Worm (Caenorhabditis elegans): Measurements from ENCODE around the gene ZK262.4.
"Not testable (repeated sequence)": the region's sequence is repeated elsewhere in the genome, so short reads cannot be mapped to it uniquely, and the experiment has no call there.

Gene ZK262.4

ce11 chrV:18412351-18412750 lies 12.0 kb downstream of the ZK262.4 start:
- TF ChIP-seq ets-5 (GFP tag; IDR thresholded peaks at IDR 0.05) (no peak), efl-1 (optimal IDR thresholded peaks at IDR 0.05) (no peak), efl-1 (GFP tag; optimal IDR thresholded peaks at IDR 0.05 in 1 of 2) (peak in 1 of 2 experiments; percentile 23), aha-1 (tag; optimal IDR thresholded peaks at IDR 0.05) (no peak), nhr-19 (GFP tag; conservative IDR thresholded peaks at IDR 0.05) (no peak), sox-4 (tag; optimal IDR thresholded peaks at IDR 0.05) (no peak), lin-35 (GFP tag; optimal IDR thresholded peaks at IDR 0.05) (peak in 1 of 2 experiments; percentile 2)

ce11 chrV:18410142-18410541 lies 14.2 kb downstream of the ZK262.4 start, which contains the start of gene srh-207:
srh-207 (minus strand) TSS chrV:18410242.
- TF ChIP-seq snu-23 (GFP tag; optimal IDR thresholded peaks at IDR 0.05) = no peak
- TF ChIP-seq mef-2 (tag; optimal IDR thresholded peaks at IDR 0.05) = no peak
- no peak for TF ChIP-seq tlp-1 (tag; optimal IDR thresholded peaks at IDR 0.05)
- TF ChIP-seq snpc-4 (tag; optimal IDR thresholded peaks at IDR 0.05) = no peak
- TF ChIP-seq pqm-1 (tag; optimal IDR thresholded peaks at IDR 0.05) = no peak
- TF ChIP-seq ztf-4 (tag; optimal IDR thresholded peaks at IDR 0.05) = no peak
- no peak for TF ChIP-seq zag-1 (tag; optimal IDR thresholded peaks at IDR 0.05)
- TF ChIP-seq ztf-11 (tag; optimal IDR thresholded peaks at IDR 0.05) = no peak
- no peak for TF ChIP-seq unc-130 (tag; optimal IDR thresholded peaks at IDR 0.05)
- no peak for TF ChIP-seq sup-37 (GFP tag; optimal IDR thresholded peaks at IDR 0.05)
- TF ChIP-seq dsc-1 (tag; optimal IDR thresholded peaks at IDR 0.05) = no peak
- no peak for TF ChIP-seq grh-1 (GFP tag; IDR thresholded peaks at IDR 0.05)
- no peak for TF ChIP-seq ceh-88 (GFP tag; IDR thresholded peaks at IDR 0.05)
- no peak for TF ChIP-seq alr-1 (tag; optimal IDR thresholded peaks at IDR 0.05; ENCODE audit: borderline replicate concordance)
- TF ChIP-seq isw-1 (GFP tag; IDR thresholded peaks at IDR 0.05) = no peak
- TF ChIP-seq nhr-71 (tag; optimal IDR thresholded peaks at IDR 0.05) = no peak
- no peak for TF ChIP-seq C34B4.2 (tag; optimal IDR thresholded peaks at IDR 0.05)

ce11 chrV:18404767-18405166 lies 19.6 kb downstream of the ZK262.4 start, which contains the start of gene srh-209:
srh-209 (minus strand) TSS chrV:18404867.
- TF ChIP-seq lin-14 (GFP tag; optimal IDR thresholded peaks at IDR 0.05); ceh-90 (tag; optimal IDR thresholded peaks at IDR 0.05); rnt-1 (tag; optimal IDR thresholded peaks at IDR 0.05): not testable (repeated sequence)

ce11 chrV:18402743-18403142 lies 21.6 kb downstream of the ZK262.4 start:
- no peak for TF ChIP-seq ceh-82 (tag; optimal IDR thresholded peaks at IDR 0.05)
- TF ChIP-seq efl-1 (optimal IDR thresholded peaks at IDR 0.05) = no peak
- TF ChIP-seq efl-1 (GFP tag; optimal IDR thresholded peaks at IDR 0.05 in 1 of 2) = peak in 1 of 2 experiments; percentile 90

ce11 chrV:18397814-18398213 lies 26.6 kb downstream of the ZK262.4 start, which contains the start of gene Y51A2B.16:
Y51A2B.16 (minus strand) TSS chrV:18397914.
- TF ChIP-seq nhr-76 (tag; optimal IDR thresholded peaks at IDR 0.05) (no peak), lin-35 (GFP tag; optimal IDR thresholded peaks at IDR 0.05) (no peak), lin-15B (tag; optimal IDR thresholded peaks at IDR 0.05) (no peak), ceh-63 (GFP tag; optimal IDR thresholded peaks at IDR 0.05) (no peak), blmp-1 (tag; optimal IDR thresholded peaks at IDR 0.05) (no peak), efl-1 (optimal IDR thresholded peaks at IDR 0.05) (no peak), efl-1 (GFP tag; optimal IDR thresholded peaks at IDR 0.05 in 1 of 2) (peak in 1 of 2 experiments; percentile 6), lir-3 (tag; optimal IDR thresholded peaks at IDR 0.05; ENCODE audit: poor library complexity) (no peak), sup-37 (GFP tag; optimal IDR thresholded peaks at IDR 0.05) (no peak)

- no peak for TF ChIP-seq nhr-20 (tag; optimal IDR thresholded peaks at IDR 0.05)
- no peak for TF ChIP-seq lin-39 (tag; optimal IDR thresholded peaks at IDR 0.05)
- TF ChIP-seq pax-3 (tag; optimal IDR thresholded peaks at IDR 0.05) = no peak
- no peak for TF ChIP-seq ces-1 (GFP tag; optimal IDR thresholded peaks at IDR 0.05)
- no peak for TF ChIP-seq efl-3 (GFP tag; optimal IDR thresholded peaks at IDR 0.05)
- no peak for TF ChIP-seq hpl-2 (GFP tag; optimal IDR thresholded peaks at IDR 0.05)
- TF ChIP-seq egl-27 (tag; optimal IDR thresholded peaks at IDR 0.05) = no peak
- TF ChIP-seq aha-1 (tag; optimal IDR thresholded peaks at IDR 0.05) = no peak
- TF ChIP-seq nhr-76 (tag; optimal IDR thresholded peaks at IDR 0.05) = no peak
- no peak for TF ChIP-seq ets-5 (GFP tag; IDR thresholded peaks at IDR 0.05)
- no peak for TF ChIP-seq mef-2 (tag; optimal IDR thresholded peaks at IDR 0.05)
Observed at ce11 chrV:18395649-18396048, 28.7 kb downstream of the ZK262.4 start, which contains the start of gene Y51A2B.9. Y51A2B.9 (minus strand) TSS chrV:18395749.
